Fruit fly (Drosophila melanogaster): Measurements from ENCODE around the gene CG10013.

DNA sequence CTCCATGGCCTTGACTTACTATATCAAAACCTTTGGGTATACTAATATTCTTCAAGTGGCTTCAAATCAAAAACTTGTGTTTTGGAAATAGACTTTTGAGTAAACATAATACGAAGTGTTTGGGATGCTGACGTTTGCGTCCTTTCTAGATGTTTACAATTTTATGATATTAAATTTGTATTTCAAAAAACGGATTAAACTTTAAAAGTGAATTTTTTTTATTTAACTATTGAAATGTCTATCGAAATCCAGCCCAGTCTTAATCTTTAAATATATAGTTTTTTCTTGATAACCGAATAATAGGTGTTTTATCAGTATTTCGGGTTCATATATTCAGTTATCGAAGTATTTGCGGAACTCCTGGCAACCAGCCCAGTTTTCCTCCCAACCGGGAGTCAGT, 41.3 kb downstream of the CG10013 start, which contains the start of gene Tim17a1:
- TF ChIP-seq klu (GFP tag; IDR thresholded peaks at IDR 0.05) (no peak), CG6175 (GFP tag; IDR thresholded peaks at IDR 0.05) (no peak), bcd (GFP tag; optimal IDR thresholded peaks at IDR 0.05) (no peak), MTF-1 (GFP tag; optimal IDR thresholded peaks at IDR 0.05; ENCODE audit: borderline replicate concordance) (no peak), Gsc (GFP tag; IDR thresholded peaks at IDR 0.05) (no peak), CG4282 (GFP tag; optimal IDR thresholded peaks at IDR 0.05) (no peak), cato (GFP tag; optimal IDR thresholded peaks at IDR 0.05; ENCODE audit: borderline replicate concordance) (no peak), pros (GFP tag; optimal IDR thresholded peaks at IDR 0.05) (no peak), Fer2 (tag; optimal IDR thresholded peaks at IDR 0.05) (no peak), BEAF-32 (GFP tag; optimal IDR thresholded peaks at IDR 0.05) (no peak), seq (GFP tag; IDR thresholded peaks at IDR 0.05) (no peak), Dek (tag; optimal IDR thresholded peaks at IDR 0.05) (no peak)
